Worm (Caenorhabditis elegans) whole organism, early embryonic: Measurements from ENCODE around the gene C28G1.6.

Experiments used
- B0310.2 ChIP-seq: sonication (generic microtip); optimal IDR thresholded peaks from 2 replicates; lab custom pipeline; 2016; ENCODE audit warnings: mild to moderate bottlenecking, missing genetic modification characterization, missing compliant biosample characterization
- F13C5.2 ChIP-seq: sonication (generic microtip); optimal IDR thresholded peaks from 2 replicates; lab custom pipeline; 2017; ENCODE audit warnings: mild to moderate bottlenecking, missing genetic modification characterization, inconsistent platforms, missing compliant biosample characterization
- aly-1 ChIP-seq: sonication (generic microtip); optimal IDR thresholded peaks from 2 replicates; lab custom pipeline; 2016; ENCODE audit warnings: missing genetic modification characterization, missing compliant biosample characterization
- ama-1 ChIP-seq: fragments of 150-350 bp; optimal IDR thresholded peaks from 2 replicates; lab custom pipeline; 2014
- ceh-13 ChIP-seq: fragments of 200-800 bp; sonication (Bioruptor generic); optimal IDR thresholded peaks from 2 replicates; lab custom pipeline; 2018; ENCODE audit warnings: mild to moderate bottlenecking, missing genetic modification characterization, missing compliant biosample characterization
- ceh-36 ChIP-seq: sonication (generic microtip); optimal IDR thresholded peaks from 2 replicates; lab custom pipeline; 2016; ENCODE audit warnings: missing genetic modification characterization, inconsistent platforms, missing compliant biosample characterization
- ets-7 ChIP-seq: sonication (generic microtip); optimal IDR thresholded peaks from 2 replicates; lab custom pipeline; 2016; ENCODE audit warnings: missing genotype, missing genetic modification characterization, missing compliant biosample characterization
- flt-1 ChIP-seq: fragments of 200-800 bp; sonication (Bioruptor generic); IDR thresholded peaks from 2 replicates; pipeline ENCODE4 v1.3.6; 2022; ENCODE audit warnings: missing genetic modification characterization, missing compliant biosample characterization
- hmbx-1 ChIP-seq: sonication (generic microtip); optimal IDR thresholded peaks from 2 replicates; lab custom pipeline; 2016; ENCODE audit warnings: mild to moderate bottlenecking, missing genetic modification characterization, missing compliant biosample characterization
- hmg-4 ChIP-seq: fragments of 200-800 bp; sonication (Bioruptor generic); optimal IDR thresholded peaks from 2 replicates; lab custom pipeline; 2018; ENCODE audit warnings: mild to moderate bottlenecking, missing genetic modification characterization, missing compliant biosample characterization
- hnd-1 ChIP-seq: sonication (generic microtip); optimal IDR thresholded peaks from 2 replicates; lab custom pipeline; 2016; ENCODE audit warnings: missing genetic modification characterization, missing compliant biosample characterization
- pes-1 ChIP-seq: fragments of 200-800 bp; sonication (Bioruptor generic); IDR thresholded peaks from 2 replicates; pipeline ENCODE4 v1.3.6; 2022; ENCODE audit warnings: missing genetic modification reagents, missing genetic modification characterization, missing compliant biosample characterization
- scrt-1 ChIP-seq: fragments of 200-800 bp; sonication (Bioruptor generic); IDR thresholded peaks from 2 replicates; pipeline ENCODE4 v1.3.6; 2022; ENCODE audit warnings: missing genetic modification characterization, missing compliant biosample characterization
- sea-1 ChIP-seq: fragments of 200-800 bp; sonication (Bioruptor generic); conservative IDR thresholded peaks from 2 replicates; pipeline ENCODE4 v1.3.6; 2022; ENCODE audit warnings: missing genetic modification characterization, missing compliant biosample characterization
- tbx-11 ChIP-seq: fragments of 200-800 bp; sonication (Bioruptor generic); IDR thresholded peaks from 2 replicates; pipeline ENCODE4 v1.3.6; 2022; ENCODE audit warnings: missing genetic modification characterization, missing compliant biosample characterization
- tbx-37 ChIP-seq: fragments of 200-800 bp; sonication (Bioruptor generic); conservative IDR thresholded peaks from 2 replicates; pipeline ENCODE4 v1.3.6; 2022; ENCODE audit warnings: missing genetic modification reagents, missing genetic modification characterization, missing compliant biosample characterization
- tra-4 ChIP-seq: sonication (generic microtip); optimal IDR thresholded peaks from 2 replicates; lab custom pipeline; 2017; ENCODE audit warnings: missing genetic modification characterization, missing compliant biosample characterization

C28G1.6 gene

DNA sequence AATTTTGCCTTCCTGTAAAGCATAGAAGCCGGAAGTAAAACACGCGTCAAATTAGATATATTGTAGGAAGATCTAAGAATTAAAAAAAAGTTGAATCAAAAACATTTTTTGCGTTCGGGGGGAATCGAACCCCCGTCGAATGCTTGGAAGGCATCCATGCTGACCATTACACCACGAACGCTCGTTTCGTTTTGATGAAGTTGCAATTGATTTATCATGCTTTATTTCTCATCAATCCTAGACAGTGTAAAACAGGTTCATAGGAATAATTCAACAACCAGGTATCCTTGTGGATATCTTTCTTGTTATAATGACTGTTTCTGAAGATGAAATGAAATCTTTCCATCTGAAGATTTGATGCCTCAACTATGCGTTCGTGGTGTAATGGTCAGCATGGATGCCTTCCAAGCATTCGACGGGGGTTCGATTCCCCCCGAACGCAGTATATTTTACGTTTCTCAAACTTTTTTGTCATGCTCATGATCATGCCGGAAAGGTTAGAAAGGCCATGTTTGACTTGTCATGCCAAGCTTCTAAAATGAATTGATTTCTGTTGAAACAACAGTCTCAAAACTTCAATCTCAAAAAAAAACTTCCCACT lies 11.1 kb downstream of the C28G1.6 start:
- no peak for TF ChIP-seq hnd-1 (tag; lab: Kevin White, UChicago)
- TF ChIP-seq sea-1 (GFP tag; lab: Robert Waterston, UW), result no peak
- no peak for TF ChIP-seq ceh-13 (GFP tag; lab: Kevin White, UChicago)
- no peak for TF ChIP-seq hmbx-1 (tag; lab: Kevin White, UChicago)
- TF ChIP-seq tbx-11 (GFP tag; lab: Robert Waterston, UW), result no peak
- no peak for TF ChIP-seq tra-4
- no peak for TF ChIP-seq F13C5.2 (tag; lab: Kevin White, UChicago)
- no peak for TF ChIP-seq ets-7 (tag; lab: Kevin White, UChicago)
- no peak for TF ChIP-seq hmg-4 (GFP tag; lab: Kevin White, UChicago)
- no peak for TF ChIP-seq flt-1 (GFP tag; lab: Robert Waterston, UW)
- no peak for TF ChIP-seq ama-1 (lab: Kevin White, UChicago)
- TF ChIP-seq tbx-37, result no peak
- no peak for TF ChIP-seq aly-1 (tag; lab: Kevin White, UChicago)

DNA sequence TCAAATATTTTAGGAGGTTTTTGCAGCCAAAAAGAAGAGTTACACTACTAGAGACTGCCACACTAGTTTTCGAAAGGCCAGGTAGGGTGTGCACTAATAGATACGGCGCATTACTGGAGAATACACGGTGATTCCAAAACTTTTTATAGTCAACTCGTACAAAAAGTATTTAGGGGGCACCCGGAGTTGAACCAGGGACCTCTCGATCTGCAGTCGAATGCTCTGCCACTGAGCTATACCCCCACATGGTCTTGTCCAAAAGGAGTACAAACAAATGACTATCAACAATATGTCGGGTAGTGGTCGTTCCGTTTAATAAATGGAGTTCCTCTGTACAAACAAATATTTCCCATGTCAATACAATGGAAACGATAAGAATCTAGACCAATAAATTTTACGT lies 13.1 kb downstream of the C28G1.6 start:
- TF ChIP-seq F13C5.2 (tag; lab: Kevin White, UChicago) (no peak), hnd-1 (tag; lab: Kevin White, UChicago) (peak; percentile 16), hmg-4 (GFP tag; lab: Kevin White, UChicago) (peak; percentile 0), ets-7 (tag; lab: Kevin White, UChicago) (no peak), ama-1 (lab: Kevin White, UChicago) (no peak), scrt-1 (GFP tag; lab: Robert Waterston, UW) (peak; percentile 79), B0310.2 (tag; lab: Kevin White, UChicago) (no peak), tra-4 (peak; percentile 38), aly-1 (tag; lab: Kevin White, UChicago) (peak; percentile 25), tbx-11 (GFP tag; lab: Robert Waterston, UW) (peak; percentile 68; the same call in 1 of the 2 replicates), ceh-13 (GFP tag; lab: Kevin White, UChicago) (peak; percentile 43), hmbx-1 (tag; lab: Kevin White, UChicago) (no peak), flt-1 (GFP tag; lab: Robert Waterston, UW) (peak; percentile 76), tbx-37 (peak; percentile 13; the same call in 1 of the 2 replicates), pes-1 (GFP tag; lab: Robert Waterston, UW) (peak; percentile 84), sea-1 (GFP tag; lab: Robert Waterston, UW) (peak; percentile 82), ceh-36 (tag; lab: Kevin White, UChicago) (peak; percentile 48)

DNA sequence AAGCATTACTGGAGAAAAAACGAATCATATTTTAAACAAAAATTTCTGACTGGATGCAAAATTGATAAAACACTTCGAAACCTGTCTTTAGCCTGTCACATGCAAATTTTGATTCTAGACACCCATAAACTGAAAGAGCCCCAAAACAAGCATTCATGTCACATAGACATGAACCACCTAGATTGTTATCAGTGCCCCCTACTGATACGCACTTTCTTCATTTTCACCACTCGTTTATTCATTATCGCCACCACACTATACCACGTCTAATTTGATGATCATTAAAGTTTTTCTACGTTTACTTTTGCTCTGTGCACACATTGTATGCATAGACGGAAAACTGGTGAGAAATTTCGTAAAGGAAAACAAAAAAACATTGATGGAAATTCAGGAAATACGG lies 19.1 kb downstream of the C28G1.6 start, which contains the start of gene cnnm-2:
Gene cnnm-2 (plus strand): TSS at position 190 of the 400 bp plus-strand sequence.
- TF ChIP-seq F13C5.2 (tag; lab: Kevin White, UChicago) (no peak), hmbx-1 (tag; lab: Kevin White, UChicago) (no peak), aly-1 (tag; lab: Kevin White, UChicago) (no peak), ets-7 (tag; lab: Kevin White, UChicago) (no peak), hmg-4 (GFP tag; lab: Kevin White, UChicago) (no peak), B0310.2 (tag; lab: Kevin White, UChicago) (no peak), hnd-1 (tag; lab: Kevin White, UChicago) (no peak)

DNA sequence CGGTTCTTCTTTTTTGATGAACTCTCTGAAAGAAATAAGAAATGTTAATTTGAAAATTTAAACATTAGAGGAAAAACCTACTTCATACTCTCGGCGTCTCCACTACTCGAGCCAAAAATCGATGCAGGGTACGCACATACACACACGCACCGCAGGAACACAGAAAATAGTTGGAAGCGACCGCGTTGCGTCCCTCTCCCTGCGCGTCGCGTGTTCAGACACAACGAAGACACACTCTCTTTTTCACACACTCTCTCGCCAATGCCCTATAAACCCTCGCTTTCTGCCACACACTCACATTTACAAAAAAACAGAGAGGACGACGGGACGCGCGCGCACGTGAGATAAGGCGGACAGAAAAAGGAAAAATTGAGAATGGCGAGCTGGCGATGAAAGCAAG lies 20.2 kb downstream of the C28G1.6 start, which contains the start of gene R04E5.9:
Gene R04E5.9 (minus strand): TSS at position 235 of the 400 bp plus-strand sequence.
- TF ChIP-seq ceh-36 (tag; lab: Kevin White, UChicago) (no peak), F13C5.2 (tag; lab: Kevin White, UChicago) (peak; percentile 19), tbx-11 (GFP tag; lab: Robert Waterston, UW) (no peak), sea-1 (GFP tag; lab: Robert Waterston, UW) (0 out of 2 replicates have a peak, but pooled peaks have one; percentile 24), hmbx-1 (tag; lab: Kevin White, UChicago) (no peak), hnd-1 (tag; lab: Kevin White, UChicago) (no peak), aly-1 (tag; lab: Kevin White, UChicago) (peak; percentile 23), pes-1 (GFP tag; lab: Robert Waterston, UW) (no peak), ama-1 (lab: Kevin White, UChicago) (no peak), tra-4 (no peak), tbx-37 (no peak), ets-7 (tag; lab: Kevin White, UChicago) (no peak), flt-1 (GFP tag; lab: Robert Waterston, UW) (no peak), ceh-13 (GFP tag; lab: Kevin White, UChicago) (no peak), B0310.2 (tag; lab: Kevin White, UChicago) (no peak), scrt-1 (GFP tag; lab: Robert Waterston, UW) (no peak), hmg-4 (GFP tag; lab: Kevin White, UChicago) (peak; percentile 83)

DNA sequence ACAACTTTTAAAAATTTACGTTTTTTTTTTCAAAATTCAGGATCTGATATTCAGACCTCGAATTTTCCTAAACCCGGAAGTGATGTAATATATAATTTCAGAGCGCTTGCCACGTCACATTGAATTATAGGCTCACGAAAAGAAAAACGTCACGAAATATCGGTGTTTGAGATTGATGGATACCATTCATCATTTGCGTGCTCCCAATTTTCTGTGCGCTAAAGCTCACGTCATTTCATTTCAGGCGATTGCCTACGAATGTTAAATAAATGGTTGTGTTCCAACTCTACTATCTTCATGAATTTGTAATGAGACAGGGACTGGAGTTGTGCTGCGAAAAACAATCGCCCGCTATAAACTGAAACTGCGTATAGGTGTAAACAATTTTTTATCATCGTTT lies 22.3 kb downstream of the C28G1.6 start:
- TF ChIP-seq tbx-37 (no peak), hnd-1 (tag; lab: Kevin White, UChicago) (no peak), ets-7 (tag; lab: Kevin White, UChicago) (no peak), tra-4 (no peak), tbx-11 (GFP tag; lab: Robert Waterston, UW) (no peak), sea-1 (GFP tag; lab: Robert Waterston, UW) (no peak), ceh-13 (GFP tag; lab: Kevin White, UChicago) (no peak), ceh-36 (tag; lab: Kevin White, UChicago) (no peak), flt-1 (GFP tag; lab: Robert Waterston, UW) (no peak), hmg-4 (GFP tag; lab: Kevin White, UChicago) (no peak), scrt-1 (GFP tag; lab: Robert Waterston, UW) (no peak), B0310.2 (tag; lab: Kevin White, UChicago) (no peak), hmbx-1 (tag; lab: Kevin White, UChicago) (no peak), ama-1 (lab: Kevin White, UChicago) (no peak), F13C5.2 (tag; lab: Kevin White, UChicago) (no peak), pes-1 (GFP tag; lab: Robert Waterston, UW) (no peak), aly-1 (tag; lab: Kevin White, UChicago) (no peak)
